Worm (Caenorhabditis elegans) whole organism, L4 larva: ENCODE data around the gene epg-3.

Experiments
- F10B5.3 ChIP-seq: sonication (generic microtip); optimal IDR thresholded peaks from 2 replicates; lab custom pipeline; 2016; ENCODE audit warnings: mild to moderate bottlenecking, missing genetic modification characterization, missing compliant biosample characterization
- hlh-30 ChIP-seq: sonication (generic microtip); optimal IDR thresholded peaks from 2 replicates; lab custom pipeline; 2017; ENCODE audit warnings: antibody characterized with exemption, mild to moderate bottlenecking, missing genetic modification characterization, missing compliant biosample characterization; ENCODE audit not compliant: insufficient read depth
- nhr-28 ChIP-seq: fragments of 150-350 bp; optimal IDR thresholded peaks from 2 replicates; lab custom pipeline; 2014; ENCODE audit warnings: missing biosample characterization, missing genetic modification characterization
- vab-7 ChIP-seq: fragments of 200-800 bp; sonication (Bioruptor generic); IDR thresholded peaks from 2 replicates; pipeline ENCODE4 v1.3.6; 2022; ENCODE audit warnings: missing genetic modification reagents, missing genetic modification characterization, missing compliant biosample characterization

DNA sequence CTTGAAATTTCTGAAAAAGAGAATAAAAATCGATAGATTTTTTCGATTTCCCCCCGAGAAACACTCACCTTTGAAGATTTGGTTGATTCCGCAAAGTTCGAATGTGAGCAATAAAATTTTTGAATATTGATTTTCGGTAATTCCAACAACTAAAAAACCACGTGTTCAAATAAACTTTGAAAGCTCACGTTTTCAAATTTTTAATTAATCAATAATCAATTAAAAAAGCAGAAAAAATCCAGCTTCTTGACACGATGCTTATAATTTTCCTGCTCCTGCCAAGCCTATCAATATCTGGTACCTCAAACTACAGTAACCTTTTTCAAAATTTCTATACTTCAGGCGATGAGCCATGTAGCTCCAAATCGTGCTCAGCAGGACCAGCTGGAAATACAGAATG, 52.9 kb downstream of the epg-3 start, which contains the start of gene ZK1010.5:
- TF ChIP-seq vab-7 (GFP tag; lab: Robert Waterston, UW) (no peak), hlh-30 (tag; lab: Kevin White, UChicago) (no peak), nhr-28 (tag; lab: Kevin White, UChicago) (no peak), F10B5.3 (tag; lab: Kevin White, UChicago) (no peak)
